Worm (Caenorhabditis elegans) whole organism, young adult: ENCODE data around the gene nstp-3.
A peak's percentile ranks its signal among the peaks of the same experiment; 100 is the strongest.

Source experiments
- F33H1.4 ChIP-seq: fragments of 200-800 bp; sonication (Bioruptor generic); IDR thresholded peaks from 2 replicates; pipeline ENCODE4 v1.3.6; 2022; ENCODE audit warnings: missing genetic modification reagents, missing genetic modification characterization, missing compliant biosample characterization
- F39B2.1 ChIP-seq: fragments of 200-800 bp; sonication (Bioruptor generic); IDR thresholded peaks from 2 replicates; pipeline ENCODE4 v1.3.6; 2022; ENCODE audit warnings: missing genetic modification reagents, missing genetic modification characterization, missing compliant biosample characterization
- F55B11.4 ChIP-seq: sonication (generic microtip); optimal IDR thresholded peaks from 2 replicates; lab custom pipeline; 2016; ENCODE audit warnings: missing compliant biosample characterization, missing genetic modification characterization, borderline replicate concordance; ENCODE audit not compliant: insufficient read depth
- K12H6.12 ChIP-seq: fragments of 200-800 bp; sonication (Bioruptor generic); optimal IDR thresholded peaks from 2 replicates; lab custom pipeline; 2018; ENCODE audit warnings: mild to moderate bottlenecking, missing genetic modification characterization, missing compliant biosample characterization
- T07F8.4 ChIP-seq: sonication (generic microtip); optimal IDR thresholded peaks from 2 replicates; lab custom pipeline; 2016; ENCODE audit warnings: mild to moderate bottlenecking, missing genetic modification characterization, moderate library complexity, missing compliant biosample characterization
- Y79H2A.3 ChIP-seq: fragments of 200-800 bp; sonication (Bioruptor generic); conservative IDR thresholded peaks from 2 replicates; pipeline ENCODE4 v1.3.6; 2022; ENCODE audit warnings: missing genetic modification reagents, missing genetic modification characterization, missing compliant biosample characterization
- Y95B8A.8 ChIP-seq: fragments of 200-800 bp; sonication (Bioruptor generic); IDR thresholded peaks from 2 replicates; pipeline ENCODE4 v1.3.6; 2022; ENCODE audit warnings: missing genetic modification reagents, missing genetic modification characterization, missing compliant biosample characterization
- ama-1 ChIP-seq, 3 experiments: fragments of 150-350 bp in 1 of 3; sonication (generic microtip) in 2 of 3; optimal IDR thresholded peaks; 2 replicates each; lab custom pipeline; 2014 to 2018; ENCODE audit warnings: missing biosample characterization in 2 of 3, missing genetic modification characterization in 2 of 3, missing genetic modification reagents in 2 of 3
- aptf-2 ChIP-seq: fragments of 200-800 bp; sonication (Bioruptor generic); conservative IDR thresholded peaks from 2 replicates; pipeline ENCODE4 v1.3.6; 2022; ENCODE audit warnings: missing genetic modification reagents, missing genetic modification characterization, missing compliant biosample characterization
- athp-1 ChIP-seq: sonication (generic microtip); optimal IDR thresholded peaks from 2 replicates; lab custom pipeline; 2017; ENCODE audit warnings: mild to moderate bottlenecking, missing genetic modification characterization, missing compliant biosample characterization
- attf-3 ChIP-seq: fragments of 200-800 bp; sonication (Bioruptor generic); conservative IDR thresholded peaks from 2 replicates; pipeline ENCODE4 v1.3.6; 2022; ENCODE audit warnings: missing genetic modification reagents, missing genetic modification characterization, missing compliant biosample characterization
- bed-2 ChIP-seq: fragments of 200-800 bp; sonication (Bioruptor generic); IDR thresholded peaks from 2 replicates; pipeline ENCODE4 v1.3.6; 2022; ENCODE audit warnings: missing genetic modification reagents, missing genetic modification characterization, missing compliant biosample characterization
- cebp-1 ChIP-seq, 2 experiments: fragments of 200-800 bp in 1 of 2; sonication (Bioruptor generic) in 1 of 2; sonication (generic microtip) in 1 of 2; IDR thresholded peaks in 1 of 2; optimal IDR thresholded peaks in 1 of 2; 2 replicates each; pipeline versions ENCODE4 v1.3.6 to Lab custom; 2017 to 2022; ENCODE audit warnings: missing compliant biosample characterization in 2 of 2, missing genetic modification characterization in 2 of 2, mild to moderate bottlenecking in 1 of 2, missing genetic modification reagents in 1 of 2, moderate library complexity in 1 of 2
- ceh-100 ChIP-seq: fragments of 200-800 bp; sonication (Bioruptor generic); IDR thresholded peaks from 2 replicates; pipeline ENCODE4 v1.3.6; 2022; ENCODE audit warnings: missing genetic modification reagents, missing genetic modification characterization, missing compliant biosample characterization
- ceh-91 ChIP-seq: fragments of 200-800 bp; sonication (Bioruptor generic); IDR thresholded peaks from 2 replicates; pipeline ENCODE4 v1.3.6; 2022; ENCODE audit warnings: missing genetic modification reagents, missing genetic modification characterization, missing compliant biosample characterization
- chd-7 ChIP-seq: sonication (generic microtip); optimal IDR thresholded peaks from 2 replicates; lab custom pipeline; 2016; ENCODE audit warnings: mild to moderate bottlenecking, missing genetic modification characterization, moderate library complexity, missing compliant biosample characterization
- die-1 ChIP-seq: sonication (generic microtip); optimal IDR thresholded peaks from 2 replicates; lab custom pipeline; 2016; ENCODE audit warnings: missing genotype, mild to moderate bottlenecking, missing genetic modification characterization, missing compliant biosample characterization
- dox-1 ChIP-seq: fragments of 200-800 bp; sonication (Bioruptor generic); IDR thresholded peaks from 2 replicates; pipeline ENCODE4 v1.3.6; 2022; ENCODE audit warnings: missing genetic modification reagents, missing genetic modification characterization, missing compliant biosample characterization
- dpl-1 ChIP-seq: fragments of 150-350 bp; optimal IDR thresholded peaks from 2 replicates; lab custom pipeline; 2014; ENCODE audit warnings: missing biosample characterization, missing genetic modification reagents, missing genetic modification characterization
- egrh-3 ChIP-seq: fragments of 200-800 bp; sonication (Bioruptor generic); IDR thresholded peaks from 2 replicates; pipeline ENCODE4 v1.3.6; 2022; ENCODE audit warnings: missing genetic modification reagents, missing genetic modification characterization, missing compliant biosample characterization
- ekl-4 ChIP-seq: fragments of 200-800 bp; sonication (Bioruptor generic); IDR thresholded peaks from 2 replicates; pipeline ENCODE4 v1.3.6; 2022; ENCODE audit warnings: missing genetic modification reagents, missing genetic modification characterization, missing compliant biosample characterization
- ets-4 ChIP-seq: fragments of 200-800 bp; sonication (Bioruptor generic); optimal IDR thresholded peaks from 2 replicates; lab custom pipeline; 2018; ENCODE audit warnings: mild to moderate bottlenecking, missing genetic modification characterization, missing compliant biosample characterization
- fkh-3 ChIP-seq: sonication (generic microtip); optimal IDR thresholded peaks from 2 replicates; lab custom pipeline; 2016; ENCODE audit warnings: mild to moderate bottlenecking, missing genetic modification characterization, missing compliant biosample characterization
- hlh-12 ChIP-seq: sonication (generic microtip); optimal IDR thresholded peaks from 2 replicates; lab custom pipeline; 2016; ENCODE audit warnings: missing genetic modification characterization, missing compliant biosample characterization
- hmg-20 ChIP-seq: fragments of 200-800 bp; sonication (Bioruptor generic); IDR thresholded peaks from 2 replicates; pipeline ENCODE4 v1.3.6; 2022; ENCODE audit warnings: missing genetic modification reagents, missing genetic modification characterization, missing compliant biosample characterization
- hrde-1 ChIP-seq: sonication (generic microtip); optimal IDR thresholded peaks from 2 replicates; lab custom pipeline; 2016; ENCODE audit warnings: missing genetic modification characterization, mild to moderate bottlenecking, missing compliant biosample characterization, moderate library complexity, missing genotype, missing genetic modification reagents, borderline replicate concordance
- let-607 ChIP-seq, 2 experiments: fragments of 200-800 bp in 1 of 2; sonication (Bioruptor generic) in 1 of 2; sonication (generic microtip) in 1 of 2; optimal IDR thresholded peaks; 2 replicates each; lab custom pipeline; 2016 to 2018; ENCODE audit warnings: mild to moderate bottlenecking in 2 of 2, missing compliant biosample characterization in 2 of 2, missing genetic modification characterization in 2 of 2, moderate library complexity in 2 of 2, missing genotype in 1 of 2
- lsl-1 ChIP-seq: fragments of 200-800 bp; sonication (Bioruptor generic); optimal IDR thresholded peaks from 2 replicates; lab custom pipeline; 2018; ENCODE audit warnings: mild to moderate bottlenecking, missing genetic modification characterization, moderate library complexity, missing compliant biosample characterization
- lsy-27 ChIP-seq: sonication (generic microtip); optimal IDR thresholded peaks from 2 replicates; lab custom pipeline; 2017; ENCODE audit warnings: missing genetic modification characterization, mild to moderate bottlenecking, missing compliant biosample characterization, antibody characterized with exemption, missing genotype, borderline replicate concordance; ENCODE audit not compliant: insufficient read depth
- madf-10 ChIP-seq: sonication (generic microtip); optimal IDR thresholded peaks from 2 replicates; lab custom pipeline; 2016; ENCODE audit warnings: mild to moderate bottlenecking, missing genetic modification characterization, missing compliant biosample characterization
- mel-28 ChIP-seq: sonication (generic microtip); optimal IDR thresholded peaks from 2 replicates; lab custom pipeline; 2016; ENCODE audit warnings: borderline replicate concordance, mild to moderate bottlenecking, missing genetic modification characterization, missing compliant biosample characterization
- nfya-2 ChIP-seq: fragments of 200-800 bp; sonication (Bioruptor generic); IDR thresholded peaks from 2 replicates; pipeline ENCODE4 v1.3.6; 2022; ENCODE audit warnings: missing genetic modification reagents, missing genetic modification characterization, missing compliant biosample characterization
- nhr-179 ChIP-seq: sonication (generic microtip); optimal IDR thresholded peaks from 2 replicates; lab custom pipeline; 2016; ENCODE audit warnings: mild to moderate bottlenecking, missing genetic modification characterization, missing compliant biosample characterization
- nhr-27 ChIP-seq: fragments of 200-800 bp; sonication (Bioruptor generic); optimal IDR thresholded peaks from 2 replicates; lab custom pipeline; 2018; ENCODE audit warnings: mild to moderate bottlenecking, missing genetic modification characterization, moderate library complexity, missing compliant biosample characterization
- rcor-1 ChIP-seq: fragments of 200-800 bp; sonication (Bioruptor generic); IDR thresholded peaks from 2 replicates; pipeline ENCODE4 v1.3.6; 2022; ENCODE audit warnings: missing genetic modification reagents, missing genetic modification characterization, missing compliant biosample characterization
- rec-8 ChIP-seq, 2 experiments: sonication (generic microtip); optimal IDR thresholded peaks; 2 replicates each; lab custom pipeline; 2016; ENCODE audit warnings: mild to moderate bottlenecking in 2 of 2, missing genetic modification characterization in 2 of 2, missing genetic modification reagents in 2 of 2, missing genotype in 2 of 2, missing biosample characterization in 1 of 2, missing compliant biosample characterization in 1 of 2, moderate library complexity in 1 of 2
- snpc-3.4 ChIP-seq: sonication (generic microtip); optimal IDR thresholded peaks from 2 replicates; lab custom pipeline; 2017; ENCODE audit warnings: missing genetic modification characterization, mild to moderate bottlenecking, missing compliant biosample characterization, antibody characterized with exemption, moderate library complexity, missing genotype, missing genetic modification reagents
- somi-1 ChIP-seq: fragments of 200-800 bp; sonication (Bioruptor generic); optimal IDR thresholded peaks from 2 replicates; lab custom pipeline; 2018; ENCODE audit warnings: mild to moderate bottlenecking, missing genetic modification characterization, missing compliant biosample characterization
- tlf-1 ChIP-seq: fragments of 200-800 bp; sonication (Bioruptor generic); optimal IDR thresholded peaks from 2 replicates; lab custom pipeline; 2018; ENCODE audit warnings: mild to moderate bottlenecking, missing genetic modification characterization, missing compliant biosample characterization
- xnd-1 ChIP-seq: sonication (generic microtip); optimal IDR thresholded peaks from 2 replicates; lab custom pipeline; 2016; ENCODE audit warnings: missing genotype, missing genetic modification reagents, missing genetic modification characterization, missing compliant biosample characterization
- zfh-2 ChIP-seq: fragments of 200-800 bp; sonication (Bioruptor generic); conservative IDR thresholded peaks from 2 replicates; pipeline ENCODE4 v1.3.6; 2022; ENCODE audit warnings: missing genetic modification reagents, missing genetic modification characterization, missing compliant biosample characterization
- ztf-18 ChIP-seq: sonication (generic microtip); optimal IDR thresholded peaks from 2 replicates; lab custom pipeline; 2016; ENCODE audit warnings: missing genotype, mild to moderate bottlenecking, missing genetic modification characterization, missing compliant biosample characterization
- ztf-25 ChIP-seq: fragments of 200-800 bp; sonication (Bioruptor generic); IDR thresholded peaks from 2 replicates; pipeline ENCODE4 v1.3.6; 2022; ENCODE audit warnings: missing genetic modification reagents, missing genetic modification characterization, missing compliant biosample characterization
- ztf-26 ChIP-seq: sonication (generic microtip); optimal IDR thresholded peaks from 2 replicates; lab custom pipeline; 2017; ENCODE audit warnings: missing genetic modification characterization, missing compliant biosample characterization

Gene nstp-3

DNA sequence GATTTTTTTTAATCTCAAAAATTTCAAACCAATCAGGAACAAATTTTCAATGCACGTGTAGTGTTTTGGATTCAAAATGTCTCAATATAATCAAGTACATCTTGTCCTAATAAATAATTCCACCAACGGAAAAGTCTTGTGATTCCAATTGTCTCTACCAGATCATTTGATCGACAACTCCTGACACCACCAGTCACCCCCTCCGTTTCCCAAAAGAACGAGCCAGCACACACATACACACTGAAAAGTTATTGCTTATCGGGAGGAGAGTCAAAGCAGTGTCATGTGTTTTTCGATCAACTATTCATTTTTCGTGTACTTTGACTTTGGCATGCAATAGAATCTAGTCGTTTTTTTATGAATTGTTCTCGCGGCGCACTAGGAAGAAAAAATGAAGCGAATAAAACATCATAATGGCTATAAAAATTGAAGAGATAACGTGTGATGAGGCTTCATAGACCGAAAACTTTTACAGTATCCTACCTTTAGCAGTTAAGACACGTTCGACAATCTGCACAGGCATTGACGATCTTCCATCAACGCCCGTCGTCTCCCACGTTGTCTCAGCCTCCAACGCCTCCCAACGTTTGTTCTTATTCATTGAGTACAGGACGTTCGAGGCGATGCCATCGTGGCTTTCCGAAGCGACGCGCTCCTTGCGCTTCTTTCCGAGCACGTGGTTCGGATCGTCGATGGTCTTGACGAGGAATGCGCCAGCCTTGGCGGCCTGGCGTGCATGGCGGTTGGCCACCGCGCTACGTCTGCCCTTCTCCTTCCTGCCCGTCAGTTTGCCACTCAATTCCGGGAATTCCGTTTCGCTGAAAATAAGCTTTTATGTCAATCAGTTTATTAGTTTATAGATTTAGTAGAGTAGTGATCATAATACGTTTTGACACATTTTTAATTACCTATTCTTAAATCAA lies 45.6 kb upstream of the nstp-3 start (continued):
- no peak for TF ChIP-seq dpl-1 (GFP tag; lab: Kevin White, UChicago)
- no peak for TF ChIP-seq mel-28 (tag; lab: Kevin White, UChicago)
- TF ChIP-seq bed-2 (GFP tag; lab: Robert Waterston, UW): no peak
- no peak for TF ChIP-seq ztf-26 (tag; lab: Kevin White, UChicago)
- TF ChIP-seq athp-1 (tag; lab: Kevin White, UChicago): no peak
- TF ChIP-seq madf-10 (tag; lab: Kevin White, UChicago): peak; percentile 40
- no peak for TF ChIP-seq xnd-1 (tag; lab: Kevin White, UChicago)
- TF ChIP-seq F33H1.4 (GFP tag; lab: Robert Waterston, UW): no peak
- no peak for TF ChIP-seq lsl-1 (GFP tag; lab: Kevin White, UChicago)
- TF ChIP-seq nhr-179 (tag; lab: Kevin White, UChicago): no peak
- peak; percentile 51; the same call in 1 of the 2 replicates for TF ChIP-seq dox-1 (GFP tag; lab: Robert Waterston, UW)
- no peak for TF ChIP-seq T07F8.4 (tag; lab: Kevin White, UChicago)
- TF ChIP-seq attf-3 (GFP tag; lab: Robert Waterston, UW): no peak
- TF ChIP-seq K12H6.12 (tag; lab: Kevin White, UChicago): no peak
- no peak for TF ChIP-seq F55B11.4 (tag; lab: Kevin White, UChicago)
- TF ChIP-seq ets-4 (GFP tag; lab: Kevin White, UChicago): no peak
- TF ChIP-seq lsy-27: no peak
- no peak for TF ChIP-seq aptf-2 (GFP tag; lab: Robert Waterston, UW)
- no peak for TF ChIP-seq somi-1
- TF ChIP-seq ceh-91: no peak
- peak; percentile 95 for TF ChIP-seq zfh-2 (GFP tag; lab: Robert Waterston, UW)
- no peak for TF ChIP-seq die-1 (tag; lab: Kevin White, UChicago)
- TF ChIP-seq ztf-18: peak; percentile 21
- TF ChIP-seq Y79H2A.3: peak; percentile 38; the same call in 1 of the 2 replicates
- peak; percentile 81; the same call in 1 of the 2 replicates for TF ChIP-seq Y95B8A.8 (GFP tag; lab: Robert Waterston, UW)
- no peak for TF ChIP-seq hlh-12 (tag; lab: Kevin White, UChicago)
- no peak; the same call in 1 of the 2 replicates for TF ChIP-seq ekl-4 (GFP tag; lab: Robert Waterston, UW)
- TF ChIP-seq cebp-1 (GFP tag; IDR thresholded peaks at IDR 0.05; lab: Robert Waterston, UW): peak; percentile 76
- peak; percentile 59 for TF ChIP-seq cebp-1 (tag; optimal IDR thresholded peaks at IDR 0.05; lab: Kevin White, UChicago)
- peak; percentile 44 for TF ChIP-seq chd-7 (tag; lab: Kevin White, UChicago)
- TF ChIP-seq F39B2.1: no peak
- peak; percentile 78; the same call in 1 of the 2 replicates for TF ChIP-seq egrh-3
- TF ChIP-seq rcor-1: no peak; the same call in 1 of the 2 replicates
- no peak for TF ChIP-seq ztf-25 (GFP tag; lab: Robert Waterston, UW)
- TF ChIP-seq nfya-2 (GFP tag; lab: Robert Waterston, UW): no peak
- no peak for TF ChIP-seq ama-1 (optimal IDR thresholded peaks at IDR 0.05; lab: Kevin White, UChicago)
- no peak for TF ChIP-seq ama-1 (GFP tag; optimal IDR thresholded peaks at IDR 0.05; lab: Kevin White, UChicago)
- no peak for TF ChIP-seq rec-8 (tag; optimal IDR thresholded peaks at IDR 0.05; lab: Kevin White, UChicago)
- no peak for TF ChIP-seq hmg-20 (GFP tag; lab: Robert Waterston, UW)
- TF ChIP-seq ceh-100 (GFP tag; lab: Robert Waterston, UW): no peak
- TF ChIP-seq hrde-1: no peak
- no peak for TF ChIP-seq tlf-1 (GFP tag; lab: Kevin White, UChicago)
- no peak for TF ChIP-seq nhr-27 (tag; lab: Kevin White, UChicago)
- no peak for TF ChIP-seq let-607 (tag; optimal IDR thresholded peaks at IDR 0.05; lab: Kevin White, UChicago)
- no peak for TF ChIP-seq snpc-3.4 (tag; lab: Kevin White, UChicago)
- TF ChIP-seq fkh-3 (tag; lab: Kevin White, UChicago): peak; percentile 40
